Worm (Caenorhabditis elegans): ENCODE data around the gene T24C12.1.

The T24C12.1 gene

DNA sequence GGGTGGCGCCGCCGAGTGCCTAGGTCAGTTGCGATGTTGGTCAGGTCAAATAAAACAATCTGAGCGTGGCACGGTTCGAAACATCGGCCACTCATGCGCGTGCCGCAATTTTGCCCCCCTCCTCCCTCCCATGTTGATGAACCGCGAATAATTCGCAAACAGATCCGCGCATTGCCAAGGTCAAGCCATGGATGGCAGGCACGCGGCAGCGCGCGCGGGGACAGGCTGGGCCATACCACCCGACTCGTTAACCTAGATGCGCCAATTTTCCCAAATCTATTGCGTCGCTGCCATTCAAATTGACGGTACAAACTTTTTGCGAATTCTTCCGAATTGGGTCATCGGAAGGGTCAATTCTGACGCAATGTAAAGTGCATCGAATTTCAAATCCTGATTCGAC lies 17.4 kb downstream of the T24C12.1 start (continued):
- TF ChIP-seq aptf-3 (GFP tag; IDR thresholded peaks at IDR 0.05) = no peak
- no peak for TF ChIP-seq lin-26 (GFP tag; IDR thresholded peaks at IDR 0.05)
- no peak for TF ChIP-seq fkh-3 (tag; optimal IDR thresholded peaks at IDR 0.05)
- no peak for TF ChIP-seq pbrm-1 (GFP tag; IDR thresholded peaks at IDR 0.05)

DNA sequence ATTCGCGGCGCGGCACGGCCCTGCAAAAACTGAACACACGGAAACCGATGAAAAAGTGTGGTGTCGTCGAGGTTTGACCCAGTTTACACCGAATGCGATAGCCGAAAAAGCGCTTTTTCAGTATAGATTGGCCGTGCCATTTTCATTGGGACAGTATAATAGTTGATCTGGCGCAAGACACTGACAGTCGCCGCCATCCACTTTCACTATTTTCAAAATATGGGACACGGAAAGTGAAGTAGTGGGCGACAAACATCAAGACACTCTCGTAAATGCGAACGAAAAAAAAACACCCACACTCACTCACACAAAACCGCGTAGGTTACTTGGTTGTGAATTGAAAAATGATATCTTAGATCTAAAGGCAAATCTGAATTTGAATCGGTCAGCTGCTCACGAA lies 19.8 kb downstream of the T24C12.1 start:
- TF ChIP-seq F52B5.7 (tag; optimal IDR thresholded peaks at IDR 0.05) (no peak), dox-1 (GFP tag; IDR thresholded peaks at IDR 0.05) (no peak), cebp-1 (GFP tag; IDR thresholded peaks at IDR 0.05) (no peak), cebp-1 (tag; optimal IDR thresholded peaks at IDR 0.05) (peak; percentile 37)

DNA sequence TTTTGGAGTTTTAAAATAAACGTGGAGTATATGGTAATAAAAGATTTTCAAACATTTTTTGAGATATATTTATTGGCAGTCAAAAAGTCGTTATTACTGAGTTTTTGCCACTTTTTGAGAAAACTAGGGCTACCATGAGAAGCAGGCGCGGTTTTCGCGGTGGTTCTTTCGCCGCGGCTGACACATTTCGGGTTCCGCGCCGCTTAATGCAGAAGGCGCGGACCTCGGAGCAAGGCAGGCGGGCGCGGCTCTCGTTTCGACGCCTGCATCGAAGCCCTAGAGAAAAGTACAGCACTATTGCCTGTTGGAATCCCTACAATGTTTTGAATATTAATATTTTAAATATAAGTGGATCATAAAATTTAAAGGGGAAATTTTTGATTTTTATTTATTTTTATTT lies 20.2 kb downstream of the T24C12.1 start:
- peak; percentile 80 for TF ChIP-seq zfh-2 (GFP tag; conservative IDR thresholded peaks at IDR 0.05)
- TF ChIP-seq hlh-12 (tag; optimal IDR thresholded peaks at IDR 0.05) = no peak
- 0 out of 2 replicates have a peak, but pooled peaks have one; percentile 33 for TF ChIP-seq ceh-40 (GFP tag; IDR thresholded peaks at IDR 0.05)
- peak; percentile 67; the same call in 1 of the 2 replicates for TF ChIP-seq egrh-3 (GFP tag; IDR thresholded peaks at IDR 0.05)
- TF ChIP-seq akir-1 (GFP tag; optimal IDR thresholded peaks at IDR 0.05) = no peak
- TF ChIP-seq ceh-91 (GFP tag; IDR thresholded peaks at IDR 0.05) = no peak
- no peak for TF ChIP-seq zim-3 (tag; optimal IDR thresholded peaks at IDR 0.05)
- TF ChIP-seq snpc-4 (GFP tag; optimal IDR thresholded peaks at IDR 0.05) = no peak
- peak in 2 of 4 experiments; percentile 79 to 83 for TF ChIP-seq snpc-4 (tag; optimal IDR thresholded peaks at IDR 0.05)
- no peak for TF ChIP-seq nhr-27 (tag; optimal IDR thresholded peaks at IDR 0.05)

DNA sequence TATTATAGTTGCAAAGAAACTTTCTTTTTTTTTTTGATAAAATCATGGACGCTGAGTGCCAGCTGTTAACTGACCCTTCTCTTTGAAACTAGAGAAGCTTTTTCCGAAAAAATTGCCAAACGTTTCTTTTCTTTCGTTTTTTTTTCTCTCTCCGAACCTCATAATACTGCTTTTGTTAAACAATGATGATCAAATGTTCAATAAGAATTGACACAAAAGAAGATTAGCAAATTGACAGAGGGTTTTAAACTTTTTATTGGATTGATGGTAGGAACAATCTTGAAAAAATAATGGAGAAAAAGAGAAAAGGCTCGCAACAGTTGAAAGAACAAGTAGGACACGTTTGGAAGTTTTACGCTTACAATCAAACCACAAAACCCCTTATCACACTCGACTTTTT lies 21.6 kb downstream of the T24C12.1 start, which contains the start of gene hex-1:
Gene hex-1, plus strand, starts transcription at position 301 of the 400 bp plus-strand sequence.
- TF ChIP-seq repo-1 (tag; optimal IDR thresholded peaks at IDR 0.05) (no peak), lin-54 (GFP tag; optimal IDR thresholded peaks at IDR 0.05) (no peak), nhr-120 (GFP tag; IDR thresholded peaks at IDR 0.05) (no peak), athp-1 (tag; optimal IDR thresholded peaks at IDR 0.05) (no peak), F55B11.4 (tag; optimal IDR thresholded peaks at IDR 0.05; ENCODE audit: borderline replicate concordance, insufficient read depth) (no peak), ztf-6 (GFP tag; IDR thresholded peaks at IDR 0.05) (no peak), tbx-9 (tag; optimal IDR thresholded peaks at IDR 0.05; ENCODE audit: borderline replicate concordance) (no peak), hsf-1 (GFP tag; IDR thresholded peaks at IDR 0.05) (no peak), F57C9.4 (tag; optimal IDR thresholded peaks at IDR 0.05) (no peak), madf-10 (tag; optimal IDR thresholded peaks at IDR 0.05) (no peak), ceh-100 (GFP tag; IDR thresholded peaks at IDR 0.05) (no peak), F57A8.1 (GFP tag; optimal IDR thresholded peaks at IDR 0.05) (no peak), atf-7 (tag; optimal IDR thresholded peaks at IDR 0.05) (no peak), K11D2.4 (GFP tag; IDR thresholded peaks at IDR 0.05) (no peak), pbrm-1 (GFP tag; IDR thresholded peaks at IDR 0.05) (no peak), hlh-26 (GFP tag; conservative IDR thresholded peaks at IDR 0.05) (no peak), B0336.3 (GFP tag; IDR thresholded peaks at IDR 0.05) (no peak), F22D6.2 (tag; optimal IDR thresholded peaks at IDR 0.05) (no peak), ceh-58 (GFP tag; IDR thresholded peaks at IDR 0.05) (no peak), die-1 (tag; optimal IDR thresholded peaks at IDR 0.05) (no peak)

Measured in whole organism, young adult.